Fruit fly (Drosophila melanogaster): Measurements from ENCODE around the gene CG17746.

Gene CG17746

dm6 chr3L:3224740-3225719 is 14.3 kb downstream of the CG17746 start, which contains the start of gene Larp4B (continued):
- no peak for TF ChIP-seq wek (GFP tag; optimal IDR thresholded peaks at IDR 0.05)
- TF ChIP-seq chif (GFP tag; optimal IDR thresholded peaks at IDR 0.05) = no peak
- TF ChIP-seq CG12155 (GFP tag; optimal IDR thresholded peaks at IDR 0.05) = no peak
- peak; percentile 27 for TF ChIP-seq zen (tag; optimal IDR thresholded peaks at IDR 0.05)
- peak; percentile 30 for TF ChIP-seq D (optimal IDR thresholded peaks at IDR 0.05)
- TF ChIP-seq D (GFP tag; optimal IDR thresholded peaks at IDR 0.05) = no peak
- peak; percentile 53 for TF ChIP-seq lilli (GFP tag; optimal IDR thresholded peaks at IDR 0.05)
- TF ChIP-seq CG4404 (GFP tag; IDR thresholded peaks at IDR 0.05) = no peak
- peak; percentile 55; the same call in 2 of the 3 replicates for TF ChIP-seq HLH4C (GFP tag; IDR thresholded peaks at IDR 0.05; ENCODE audit: partially characterized antibody)
- no peak for TF ChIP-seq CG8765 (GFP tag; IDR thresholded peaks at IDR 0.05)
- TF ChIP-seq sd (tag; optimal IDR thresholded peaks at IDR 0.05) = peak; percentile 37
- TF ChIP-seq Doc3 (GFP tag; IDR thresholded peaks at IDR 0.05; ENCODE audit: partially characterized antibody) = peak; percentile 77
- peak; percentile 47 for TF ChIP-seq CG3847 (GFP tag; IDR thresholded peaks at IDR 0.05)
- no peak for TF ChIP-seq CG9876 (GFP tag; optimal IDR thresholded peaks at IDR 0.05)
- TF ChIP-seq unc-4 (GFP tag; IDR thresholded peaks at IDR 0.05; ENCODE audit: partially characterized antibody) = peak; percentile 66
- no peak for TF ChIP-seq Atf6 (GFP tag; IDR thresholded peaks at IDR 0.05)
- TF ChIP-seq HmgD (GFP tag; optimal IDR thresholded peaks at IDR 0.05) = peak; percentile 35
- peak; percentile 35; the same call in 2 of the 3 replicates for TF ChIP-seq Opbp (GFP tag; IDR thresholded peaks at IDR 0.05; ENCODE audit: partially characterized antibody)
- peak; percentile 2 for TF ChIP-seq PHDP (tag; optimal IDR thresholded peaks at IDR 0.05)
- no peak for TF ChIP-seq CG32532 (GFP tag; IDR thresholded peaks at IDR 0.05)
- no peak for TF ChIP-seq onecut (GFP tag; IDR thresholded peaks at IDR 0.05)
- TF ChIP-seq CG6175 (GFP tag; IDR thresholded peaks at IDR 0.05) = no peak
- TF ChIP-seq Atf-2 (GFP tag; optimal IDR thresholded peaks at IDR 0.05) = no peak
- TF ChIP-seq zfh1 (GFP tag; IDR thresholded peaks at IDR 0.05) = 0 out of 3 replicates have a peak, but pooled peaks have one; percentile 37
- peak; percentile 23 for TF ChIP-seq CG7987 (GFP tag; optimal IDR thresholded peaks at IDR 0.05)
- peak; percentile 50 for TF ChIP-seq CG6791 (GFP tag; IDR thresholded peaks at IDR 0.05; ENCODE audit: partially characterized antibody)
- TF ChIP-seq CG8924 (tag; optimal IDR thresholded peaks at IDR 0.05) = peak; percentile 20
- TF ChIP-seq Dbx (GFP tag; IDR thresholded peaks at IDR 0.05) = peak; percentile 44; the same call in 1 of the 3 replicates
- TF ChIP-seq prd (optimal IDR thresholded peaks at IDR 0.05) = no peak
- no peak for TF ChIP-seq prd (GFP tag; IDR thresholded peaks at IDR 0.05)
- TF ChIP-seq Abd-B (GFP tag; optimal IDR thresholded peaks at IDR 0.05) = no peak
- TF ChIP-seq Sin3A (optimal IDR thresholded peaks at IDR 0.05) = peak; percentile 86
- TF ChIP-seq pho (GFP tag; optimal IDR thresholded peaks at IDR 0.05) = no peak
- no peak for TF ChIP-seq Mrtf (GFP tag; IDR thresholded peaks at IDR 0.05)
- peak; percentile 83 for TF ChIP-seq BEAF-32 (GFP tag; optimal IDR thresholded peaks at IDR 0.05)
- TF ChIP-seq CHES-1-like (GFP tag; optimal IDR thresholded peaks at IDR 0.05) = peak; percentile 25
- peak; percentile 3 for TF ChIP-seq Dek (tag; optimal IDR thresholded peaks at IDR 0.05)
- TF ChIP-seq CG10959 (GFP tag; IDR thresholded peaks at IDR 0.05) = no peak
- TF ChIP-seq Sry-δ (GFP tag; optimal IDR thresholded peaks at IDR 0.05) = peak; percentile 69
- no peak for TF ChIP-seq CG11560 (tag; IDR thresholded peaks at IDR 0.05)
- TF ChIP-seq CG12659 (GFP tag; optimal IDR thresholded peaks at IDR 0.05) = peak; percentile 27
- TF ChIP-seq CTCF (GFP tag; optimal IDR thresholded peaks at IDR 0.05) = peak; percentile 59
- peak; percentile 77 for TF ChIP-seq Dll (GFP tag; IDR thresholded peaks at IDR 0.05; ENCODE audit: partially characterized antibody)
- TF ChIP-seq gt (GFP tag; IDR thresholded peaks at IDR 0.05) = no peak
- peak; percentile 85 for TF ChIP-seq Med (GFP tag)
- TF ChIP-seq kah (GFP tag; optimal IDR thresholded peaks at IDR 0.05) = peak; percentile 94
- no peak for TF ChIP-seq kni (GFP tag; optimal IDR thresholded peaks at IDR 0.05)

All from whole organism, embryonic.